Worm (Caenorhabditis elegans): ENCODE data around the gene C04G6.13.

DNA sequence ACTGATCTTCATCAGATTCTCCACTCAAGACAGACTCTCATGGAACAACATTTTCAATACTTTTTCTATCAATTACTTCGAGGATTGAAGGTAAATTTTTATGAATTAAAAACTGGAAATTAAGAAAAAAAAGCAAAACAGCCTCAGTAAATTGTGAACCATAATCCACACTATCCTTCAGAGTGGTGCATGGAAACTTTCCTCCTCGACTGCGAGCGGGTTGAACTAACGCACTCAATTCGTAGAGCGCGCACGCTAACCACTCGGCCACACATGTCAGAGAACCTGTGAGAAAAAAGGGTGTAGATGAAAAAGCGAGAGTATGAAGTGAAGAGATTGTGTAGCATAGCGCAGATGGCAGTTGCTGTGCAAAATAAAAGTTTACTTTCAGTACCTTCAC, 11.0 kb downstream of the C04G6.13 start:
- TF ChIP-seq unc-62 (GFP tag; optimal IDR thresholded peaks at IDR 0.05) (no peak), nhr-90 (tag; optimal IDR thresholded peaks at IDR 0.05; ENCODE audit: poor library complexity) (peak; percentile 78), pag-3 (tag; optimal IDR thresholded peaks at IDR 0.05; ENCODE audit: borderline replicate concordance, insufficient read depth) (no peak), nhr-11 (tag; optimal IDR thresholded peaks at IDR 0.05) (no peak)
